Worm (Caenorhabditis elegans): ENCODE data around the gene zipt-16.

The zipt-16 gene

ce11 chrV:11438464-11438863 is 24.3 kb upstream of the zipt-16 start, which contains the start of gene dmsr-1:
Gene dmsr-1 (plus strand): TSS chrV:11438764.
- no peak for TF ChIP-seq aly-1 (tag; optimal IDR thresholded peaks at IDR 0.05)
- TF ChIP-seq tbx-37 (GFP tag; conservative IDR thresholded peaks at IDR 0.05) = no peak

- TF ChIP-seq pes-1 (GFP tag; IDR thresholded peaks at IDR 0.05) (no peak), ceh-13 (GFP tag; optimal IDR thresholded peaks at IDR 0.05) (no peak), B0310.2 (tag; optimal IDR thresholded peaks at IDR 0.05) (no peak), tra-4 (tag; optimal IDR thresholded peaks at IDR 0.05) (no peak), hmbx-1 (tag; optimal IDR thresholded peaks at IDR 0.05) (no peak), ama-1 (optimal IDR thresholded peaks at IDR 0.05) (no peak), hnd-1 (tag; optimal IDR thresholded peaks at IDR 0.05) (no peak), tbx-11 (GFP tag; IDR thresholded peaks at IDR 0.05) (no peak), tbx-37 (GFP tag; conservative IDR thresholded peaks at IDR 0.05) (no peak)
Measured at ce11 chrV:11439202-11439601, 23.6 kb upstream of the zipt-16 start.

ce11 chrV:11443503-11443902 is 19.3 kb upstream of the zipt-16 start, which contains the start of gene F57B7.2:
Gene F57B7.2 (minus strand): TSS chrV:11443603.
- TF ChIP-seq B0310.2 (tag; optimal IDR thresholded peaks at IDR 0.05) (no peak), ama-1 (optimal IDR thresholded peaks at IDR 0.05) (no peak), aly-1 (tag; optimal IDR thresholded peaks at IDR 0.05) (no peak), ceh-13 (GFP tag; optimal IDR thresholded peaks at IDR 0.05) (no peak), tra-4 (tag; optimal IDR thresholded peaks at IDR 0.05) (no peak), tbx-11 (GFP tag; IDR thresholded peaks at IDR 0.05) (no peak), sea-1 (GFP tag; conservative IDR thresholded peaks at IDR 0.05) (no peak), ets-7 (tag; optimal IDR thresholded peaks at IDR 0.05) (no peak), tbx-37 (GFP tag; conservative IDR thresholded peaks at IDR 0.05) (no peak), hnd-1 (tag; optimal IDR thresholded peaks at IDR 0.05) (no peak), ceh-36 (tag; optimal IDR thresholded peaks at IDR 0.05) (no peak)

- TF ChIP-seq hmg-4 (GFP tag; optimal IDR thresholded peaks at IDR 0.05) (peak; percentile 25), sea-1 (GFP tag; conservative IDR thresholded peaks at IDR 0.05) (no peak), ceh-36 (tag; optimal IDR thresholded peaks at IDR 0.05) (no peak), pes-1 (GFP tag; IDR thresholded peaks at IDR 0.05) (no peak), tbx-37 (GFP tag; conservative IDR thresholded peaks at IDR 0.05) (no peak), B0310.2 (tag; optimal IDR thresholded peaks at IDR 0.05) (no peak)
Measured at ce11 chrV:11445375-11445774, 17.4 kb upstream of the zipt-16 start.

- no peak for TF ChIP-seq tbx-11 (GFP tag; IDR thresholded peaks at IDR 0.05)
- no peak for TF ChIP-seq tbx-37 (GFP tag; conservative IDR thresholded peaks at IDR 0.05)
- TF ChIP-seq ets-7 (tag; optimal IDR thresholded peaks at IDR 0.05) = no peak
- no peak for TF ChIP-seq hmbx-1 (tag; optimal IDR thresholded peaks at IDR 0.05)
- no peak for TF ChIP-seq ama-1 (optimal IDR thresholded peaks at IDR 0.05)
- no peak for TF ChIP-seq scrt-1 (GFP tag; IDR thresholded peaks at IDR 0.05)
- TF ChIP-seq flt-1 (GFP tag; IDR thresholded peaks at IDR 0.05) = no peak
- TF ChIP-seq pes-1 (GFP tag; IDR thresholded peaks at IDR 0.05) = no peak
- TF ChIP-seq ceh-13 (GFP tag; optimal IDR thresholded peaks at IDR 0.05) = no peak
- no peak for TF ChIP-seq hnd-1 (tag; optimal IDR thresholded peaks at IDR 0.05)
- no peak for TF ChIP-seq F13C5.2 (tag; optimal IDR thresholded peaks at IDR 0.05)
- TF ChIP-seq B0310.2 (tag; optimal IDR thresholded peaks at IDR 0.05) = no peak
- no peak for TF ChIP-seq tra-4 (tag; optimal IDR thresholded peaks at IDR 0.05)
- TF ChIP-seq ceh-36 (tag; optimal IDR thresholded peaks at IDR 0.05) = no peak
- no peak for TF ChIP-seq aly-1 (tag; optimal IDR thresholded peaks at IDR 0.05)
- TF ChIP-seq sea-1 (GFP tag; conservative IDR thresholded peaks at IDR 0.05) = no peak
Measured at ce11 chrV:11446297-11446696, 16.5 kb upstream of the zipt-16 start, which contains the start of gene mig-17. Gene mig-17 (plus strand): TSS chrV:11446685.

- TF ChIP-seq flt-1 (GFP tag; IDR thresholded peaks at IDR 0.05) (no peak), aly-1 (tag; optimal IDR thresholded peaks at IDR 0.05) (no peak), ceh-13 (GFP tag; optimal IDR thresholded peaks at IDR 0.05) (no peak), hmg-4 (GFP tag; optimal IDR thresholded peaks at IDR 0.05) (no peak), tra-4 (tag; optimal IDR thresholded peaks at IDR 0.05) (no peak), ceh-36 (tag; optimal IDR thresholded peaks at IDR 0.05) (no peak), sea-1 (GFP tag; conservative IDR thresholded peaks at IDR 0.05) (no peak), hnd-1 (tag; optimal IDR thresholded peaks at IDR 0.05) (no peak), hmbx-1 (tag; optimal IDR thresholded peaks at IDR 0.05) (no peak), scrt-1 (GFP tag; IDR thresholded peaks at IDR 0.05) (no peak), ets-7 (tag; optimal IDR thresholded peaks at IDR 0.05) (no peak), tbx-37 (GFP tag; conservative IDR thresholded peaks at IDR 0.05) (no peak), tbx-11 (GFP tag; IDR thresholded peaks at IDR 0.05) (no peak), ama-1 (optimal IDR thresholded peaks at IDR 0.05) (no peak), B0310.2 (tag; optimal IDR thresholded peaks at IDR 0.05) (no peak)
Measured at ce11 chrV:11449404-11449803, 13.4 kb upstream of the zipt-16 start.

- TF ChIP-seq tbx-11 (GFP tag; IDR thresholded peaks at IDR 0.05) = no peak
- no peak for TF ChIP-seq scrt-1 (GFP tag; IDR thresholded peaks at IDR 0.05)
- no peak for TF ChIP-seq hnd-1 (tag; optimal IDR thresholded peaks at IDR 0.05)
- no peak for TF ChIP-seq pes-1 (GFP tag; IDR thresholded peaks at IDR 0.05)
- no peak for TF ChIP-seq aly-1 (tag; optimal IDR thresholded peaks at IDR 0.05)
- TF ChIP-seq hmbx-1 (tag; optimal IDR thresholded peaks at IDR 0.05) = no peak
- no peak for TF ChIP-seq sea-1 (GFP tag; conservative IDR thresholded peaks at IDR 0.05)
- TF ChIP-seq tbx-37 (GFP tag; conservative IDR thresholded peaks at IDR 0.05) = no peak
- no peak for TF ChIP-seq ama-1 (optimal IDR thresholded peaks at IDR 0.05)
Measured at ce11 chrV:11450257-11450656, 12.6 kb upstream of the zipt-16 start, which contains the start of gene col-156. Gene col-156 (minus strand): TSS chrV:11450357.

- TF ChIP-seq F13C5.2 (tag; optimal IDR thresholded peaks at IDR 0.05) = no peak
- no peak for TF ChIP-seq ceh-36 (tag; optimal IDR thresholded peaks at IDR 0.05)
- no peak for TF ChIP-seq tbx-11 (GFP tag; IDR thresholded peaks at IDR 0.05)
- TF ChIP-seq pes-1 (GFP tag; IDR thresholded peaks at IDR 0.05) = no peak
- no peak for TF ChIP-seq flt-1 (GFP tag; IDR thresholded peaks at IDR 0.05)
- no peak for TF ChIP-seq aly-1 (tag; optimal IDR thresholded peaks at IDR 0.05)
- TF ChIP-seq scrt-1 (GFP tag; IDR thresholded peaks at IDR 0.05) = no peak
- no peak for TF ChIP-seq ets-7 (tag; optimal IDR thresholded peaks at IDR 0.05)
- no peak for TF ChIP-seq tbx-37 (GFP tag; conservative IDR thresholded peaks at IDR 0.05)
- no peak for TF ChIP-seq hnd-1 (tag; optimal IDR thresholded peaks at IDR 0.05)
- no peak for TF ChIP-seq hmbx-1 (tag; optimal IDR thresholded peaks at IDR 0.05)
- TF ChIP-seq hmg-4 (GFP tag; optimal IDR thresholded peaks at IDR 0.05) = no peak
- TF ChIP-seq sea-1 (GFP tag; conservative IDR thresholded peaks at IDR 0.05) = no peak
- TF ChIP-seq B0310.2 (tag; optimal IDR thresholded peaks at IDR 0.05) = no peak
- TF ChIP-seq tra-4 (tag; optimal IDR thresholded peaks at IDR 0.05) = no peak
- no peak for TF ChIP-seq ama-1 (optimal IDR thresholded peaks at IDR 0.05)
- TF ChIP-seq ceh-13 (GFP tag; optimal IDR thresholded peaks at IDR 0.05) = no peak
Measured at ce11 chrV:11454917-11455316, 7.9 kb upstream of the zipt-16 start.
